Worm (Caenorhabditis elegans): Measurements from ENCODE around the gene F14H12.8.
"Not testable (repeated sequence)": the region's sequence is repeated elsewhere in the genome, so short reads cannot be mapped to it uniquely, and the experiment has no call there.

The F14H12.8 gene

DNA sequence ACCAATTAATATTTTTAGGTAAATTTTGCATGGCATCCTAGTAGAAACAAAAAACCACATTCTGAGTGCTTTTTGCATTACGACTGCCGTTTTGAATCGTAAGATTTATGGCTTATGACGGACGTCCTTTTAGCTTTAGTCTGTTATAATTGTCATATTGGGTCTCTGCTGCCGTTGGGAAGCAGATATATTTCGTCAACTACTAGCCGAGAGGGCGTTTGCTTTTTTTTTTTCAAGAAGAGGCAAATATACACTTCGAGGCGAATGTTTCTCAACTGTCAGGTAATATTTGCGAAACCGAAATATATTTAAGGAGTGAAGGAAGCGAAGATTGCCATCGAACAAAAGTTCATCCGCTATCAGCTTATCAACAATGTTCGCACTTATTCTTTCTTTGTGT, 20.9 kb downstream of the F14H12.8 start, which contains the start of gene F14H12.3:
TSS of gene F14H12.3 (plus strand) at position 301 of the 400 bp plus-strand sequence.
- TF ChIP-seq Y48G9A.11 (GFP tag; IDR thresholded peaks at IDR 0.05) (no peak), zag-1 (tag; optimal IDR thresholded peaks at IDR 0.05) (no peak), zip-11 (GFP tag; IDR thresholded peaks at IDR 0.05) (no peak), ceh-44 (GFP tag; IDR thresholded peaks at IDR 0.05) (no peak), nhr-25 (tag; optimal IDR thresholded peaks at IDR 0.05; ENCODE audit: borderline replicate concordance, insufficient read depth) (no peak), spr-3 (GFP tag; optimal IDR thresholded peaks at IDR 0.05) (no peak), lir-3 (tag; optimal IDR thresholded peaks at IDR 0.05) (no peak), lin-15B (tag; optimal IDR thresholded peaks at IDR 0.05) (no peak), nhr-48 (tag; optimal IDR thresholded peaks at IDR 0.05) (no peak), nhr-76 (tag; optimal IDR thresholded peaks at IDR 0.05) (no peak), mep-1 (tag; optimal IDR thresholded peaks at IDR 0.05) (no peak), daf-12 (tag; optimal IDR thresholded peaks at IDR 0.05) (no peak), nhr-10 (tag; optimal IDR thresholded peaks at IDR 0.05) (no peak)

DNA sequence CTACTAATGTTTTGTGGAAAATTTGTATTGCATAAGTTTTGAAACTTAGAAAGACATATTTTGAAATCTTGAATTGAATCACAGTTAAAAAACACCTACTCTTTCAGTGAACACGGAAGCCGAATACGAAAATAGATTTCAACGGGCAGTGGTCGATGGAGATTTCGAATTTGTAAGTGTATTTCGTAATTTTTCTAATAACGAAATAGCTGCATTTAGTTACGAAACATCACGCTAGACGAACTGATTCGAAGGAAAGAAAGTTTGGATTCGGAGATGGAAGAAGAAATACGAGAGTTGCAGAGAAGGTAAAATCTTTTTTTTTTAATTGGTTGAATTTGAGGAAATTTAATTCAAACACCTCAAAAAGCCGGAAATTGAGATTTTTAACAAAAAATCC, 22.0 kb downstream of the F14H12.8 start:
- no peak for TF ChIP-seq tra-1 (GFP tag; IDR thresholded peaks at IDR 0.05)

DNA sequence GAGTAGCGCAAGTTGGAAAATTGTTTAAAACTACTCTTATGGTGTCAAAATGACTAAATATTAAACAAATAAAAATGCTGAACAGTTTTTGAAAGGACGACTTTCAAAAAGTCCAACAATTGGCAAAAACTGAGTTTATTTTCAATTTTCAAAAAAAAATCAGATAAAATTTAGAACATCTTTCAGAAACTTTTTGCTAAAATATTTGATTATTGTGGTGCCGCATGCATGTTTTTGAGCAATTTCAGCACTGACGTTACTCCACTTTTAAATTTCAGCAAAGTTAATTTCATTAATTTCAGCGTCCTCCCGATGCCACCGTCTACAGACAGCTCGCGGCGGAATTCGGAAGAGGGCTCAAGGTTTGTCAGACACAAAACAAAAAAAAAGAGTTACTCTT, 25.4 kb downstream of the F14H12.8 start, which contains the start of gene cst-1:
TSS of gene cst-1 (plus strand) at position 301 of the 400 bp plus-strand sequence.
- not testable (repeated sequence) for TF ChIP-seq pha-4 (GFP tag; IDR thresholded peaks at IDR 0.05); pha-4 (tag; optimal IDR thresholded peaks at IDR 0.05); lin-39 (tag; optimal IDR thresholded peaks at IDR 0.05); lsy-2 (tag; optimal IDR thresholded peaks at IDR 0.05)

DNA sequence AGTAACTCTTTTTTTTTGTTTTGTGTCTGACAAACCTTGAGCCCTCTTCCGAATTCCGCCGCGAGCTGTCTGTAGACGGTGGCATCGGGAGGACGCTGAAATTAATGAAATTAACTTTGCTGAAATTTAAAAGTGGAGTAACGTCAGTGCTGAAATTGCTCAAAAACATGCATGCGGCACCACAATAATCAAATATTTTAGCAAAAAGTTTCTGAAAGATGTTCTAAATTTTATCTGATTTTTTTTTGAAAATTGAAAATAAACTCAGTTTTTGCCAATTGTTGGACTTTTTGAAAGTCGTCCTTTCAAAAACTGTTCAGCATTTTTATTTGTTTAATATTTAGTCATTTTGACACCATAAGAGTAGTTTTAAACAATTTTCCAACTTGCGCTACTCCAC, 28.8 kb downstream of the F14H12.8 start, which contains the start of gene cst-2:
TSS of gene cst-2 (minus strand) at position 101 of the 400 bp plus-strand sequence.
- TF ChIP-seq arid-1 (GFP tag; conservative IDR thresholded peaks at IDR 0.05); R02D3.7 (tag; optimal IDR thresholded peaks at IDR 0.05); pha-4 (GFP tag; IDR thresholded peaks at IDR 0.05); pha-4 (tag; optimal IDR thresholded peaks at IDR 0.05): not testable (repeated sequence)

ce11 chrX:4332305-4332704, 32.5 kb downstream of the F14H12.8 start, which contains the start of gene C24A8.6:
C24A8.6 (minus strand) TSS chrX:4332405.
- TF ChIP-seq hlh-11 (tag; optimal IDR thresholded peaks at IDR 0.05); lin-13 (GFP tag; optimal IDR thresholded peaks at IDR 0.05); sdz-12 (GFP tag; optimal IDR thresholded peaks at IDR 0.05): not testable (repeated sequence)

ce11 chrX:4328816-4329215, 36.0 kb downstream of the F14H12.8 start, which contains the start of gene C24A8.5:
C24A8.5 (minus strand) TSS chrX:4328916.
- TF ChIP-seq T20F7.1 (GFP tag; optimal IDR thresholded peaks at IDR 0.05) (no peak), ceh-82 (tag; optimal IDR thresholded peaks at IDR 0.05) (no peak), aly-2 (tag; optimal IDR thresholded peaks at IDR 0.05) (no peak), set-16 (GFP tag; IDR thresholded peaks at IDR 0.05) (no peak), saeg-2 (GFP tag; IDR thresholded peaks at IDR 0.05) (no peak), attf-4 (tag; optimal IDR thresholded peaks at IDR 0.05) (no peak), nhr-237 (tag; optimal IDR thresholded peaks at IDR 0.05) (no peak), mdl-1 (tag; optimal IDR thresholded peaks at IDR 0.05) (no peak), snpc-1.2 (GFP tag; IDR thresholded peaks at IDR 0.05) (no peak), ceh-62 (tag; optimal IDR thresholded peaks at IDR 0.05) (no peak), sdz-12 (GFP tag; optimal IDR thresholded peaks at IDR 0.05) (no peak), lir-3 (tag; optimal IDR thresholded peaks at IDR 0.05) (no peak), unc-39 (tag; optimal IDR thresholded peaks at IDR 0.05) (no peak), jun-1 (tag; optimal IDR thresholded peaks at IDR 0.05) (no peak), Y75B8A.6 (GFP tag; IDR thresholded peaks at IDR 0.05) (no peak), nhr-25 (tag; optimal IDR thresholded peaks at IDR 0.05; ENCODE audit: borderline replicate concordance, insufficient read depth) (no peak), ZK337.2 (GFP tag; IDR thresholded peaks at IDR 0.05) (no peak), zag-1 (tag; optimal IDR thresholded peaks at IDR 0.05) (no peak), nhr-42 (GFP tag; IDR thresholded peaks at IDR 0.05) (no peak), lin-15B (tag; optimal IDR thresholded peaks at IDR 0.05) (no peak)

Measured in whole organism, L4 larva.